Worm (Caenorhabditis elegans): ENCODE measurements around the gene W02B12.11.
A peak's percentile ranks its signal among the peaks of the same experiment; 100 is the strongest.

The W02B12.11 gene

DNA sequence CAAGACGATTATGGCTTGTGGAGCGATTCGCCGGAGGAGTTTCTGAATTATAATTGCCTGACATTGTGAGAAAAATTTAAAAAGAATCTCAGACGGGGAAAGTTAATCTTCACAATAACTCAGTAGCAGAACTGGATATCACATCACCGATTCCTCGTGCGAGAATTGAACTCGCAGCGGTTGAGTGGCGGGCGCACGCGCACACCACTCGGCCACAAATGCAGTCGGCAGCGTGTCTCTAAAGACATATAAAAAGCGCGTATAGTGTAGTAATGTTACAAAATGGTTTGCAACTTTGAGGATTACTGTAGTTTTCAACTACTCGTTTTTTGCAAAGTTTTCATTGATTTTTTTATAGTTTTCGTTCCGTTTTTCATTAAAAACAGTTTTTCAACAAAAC, 10.9 kb downstream of the W02B12.11 start (continued):
- TF ChIP-seq xnd-1 (tag; optimal IDR thresholded peaks at IDR 0.05) (peak; percentile 15), madf-6 (GFP tag; IDR thresholded peaks at IDR 0.05) (peak; percentile 86), attf-5 (GFP tag; optimal IDR thresholded peaks at IDR 0.05) (peak; percentile 91), Y67H2A.10 (GFP tag; conservative IDR thresholded peaks at IDR 0.05) (0 out of 2 replicates have a peak, but pooled peaks have one; percentile 50), sptf-2 (GFP tag; optimal IDR thresholded peaks at IDR 0.05) (peak; percentile 98), lin-26 (GFP tag; IDR thresholded peaks at IDR 0.05) (peak; percentile 99), B0019.2 (GFP tag; conservative IDR thresholded peaks at IDR 0.05) (peak; percentile 72), dox-1 (GFP tag; IDR thresholded peaks at IDR 0.05) (peak; percentile 94), ets-4 (GFP tag; optimal IDR thresholded peaks at IDR 0.05) (peak; percentile 94), F22D6.2 (tag; optimal IDR thresholded peaks at IDR 0.05) (peak; percentile 63), ztf-26 (tag; optimal IDR thresholded peaks at IDR 0.05) (peak; percentile 87), F33H1.4 (GFP tag; IDR thresholded peaks at IDR 0.05) (peak; percentile 63), C17E4.6 (GFP tag; IDR thresholded peaks at IDR 0.05) (peak; percentile 69), let-526 (GFP tag; IDR thresholded peaks at IDR 0.05) (0 out of 2 replicates have a peak, but pooled peaks have one; percentile 79), ZK185.1 (tag; optimal IDR thresholded peaks at IDR 0.05; ENCODE audit: poor library complexity, severe bottlenecking) (peak; percentile 95), ccch-3 (GFP tag; optimal IDR thresholded peaks at IDR 0.05) (peak; percentile 67), dpl-1 (GFP tag; optimal IDR thresholded peaks at IDR 0.05) (peak; percentile 17), F57A8.1 (GFP tag; optimal IDR thresholded peaks at IDR 0.05) (peak; percentile 98), Y53G8AR.9 (GFP tag; conservative IDR thresholded peaks at IDR 0.05) (peak; percentile 83; the same call in 1 of the 2 replicates), nfya-1 (tag; optimal IDR thresholded peaks at IDR 0.05; ENCODE audit: borderline replicate concordance, insufficient read depth) (no peak), snpc-1.3 (tag; optimal IDR thresholded peaks at IDR 0.05; ENCODE audit: insufficient read depth) (peak; percentile 97), hmg-20 (GFP tag; IDR thresholded peaks at IDR 0.05) (peak; percentile 88), ztf-25 (GFP tag; IDR thresholded peaks at IDR 0.05) (peak; percentile 97), ceh-91 (GFP tag; IDR thresholded peaks at IDR 0.05) (peak; percentile 58; the same call in 1 of the 2 replicates), fkh-3 (tag; optimal IDR thresholded peaks at IDR 0.05) (peak; percentile 97), aptf-2 (GFP tag; conservative IDR thresholded peaks at IDR 0.05) (0 out of 2 replicates have a peak, but pooled peaks have one; percentile 58), rec-8 (tag; optimal IDR thresholded peaks at IDR 0.05) (peak; percentile 92 to 98), madf-3 (GFP tag; IDR thresholded peaks at IDR 0.05) (0 out of 2 replicates have a peak, but pooled peaks have one; percentile 44), F10E7.11 (tag; optimal IDR thresholded peaks at IDR 0.05) (peak; percentile 92), zim-3 (tag; optimal IDR thresholded peaks at IDR 0.05) (peak; percentile 94), Y56A3A.18 (GFP tag; IDR thresholded peaks at IDR 0.05) (peak; percentile 88), bed-1 (GFP tag; IDR thresholded peaks at IDR 0.05) (peak; percentile 87; the same call in 1 of the 2 replicates), B0336.3 (GFP tag; IDR thresholded peaks at IDR 0.05) (peak; percentile 87), nfyb-1 (GFP tag; IDR thresholded peaks at IDR 0.05) (peak; percentile 93), die-1 (tag; optimal IDR thresholded peaks at IDR 0.05) (peak; percentile 98), attf-6 (GFP tag; IDR thresholded peaks at IDR 0.05) (peak; percentile 79), let-607 (tag; optimal IDR thresholded peaks at IDR 0.05) (peak; percentile 67 to 78), madf-10 (tag; optimal IDR thresholded peaks at IDR 0.05) (peak; percentile 87), attf-3 (GFP tag; conservative IDR thresholded peaks at IDR 0.05) (peak; percentile 71), hlh-26 (GFP tag; conservative IDR thresholded peaks at IDR 0.05) (0 out of 2 replicates have a peak, but pooled peaks have one; percentile 25), B0035.1 (tag; optimal IDR thresholded peaks at IDR 0.05) (peak; percentile 76), rpc-1 (optimal IDR thresholded peaks at IDR 0.05) (peak; percentile 84), rpc-1 (tag; optimal IDR thresholded peaks at IDR 0.05) (peak; percentile 99), cebp-1 (GFP tag; IDR thresholded peaks at IDR 0.05) (peak; percentile 56; the same call in 1 of the 2 replicates), cebp-1 (tag; optimal IDR thresholded peaks at IDR 0.05) (no peak), pha-4 (tag; optimal IDR thresholded peaks at IDR 0.05) (no peak), nhr-120 (GFP tag; IDR thresholded peaks at IDR 0.05) (peak; percentile 97)
